Fruit fly (Drosophila melanogaster) whole organism, wandering third instar larva: ENCODE measurements around the gene CG17328.

Experiments
- Rel ChIP-seq, 2 experiments: fragments of 200-800 bp; sonication (Bioruptor generic) in 1 of 2; optimal IDR thresholded peaks; 2 replicates in 1 of 2; 3 replicates in 1 of 2; lab custom pipeline; 2016 to 2019; ENCODE audit warnings: mild to moderate bottlenecking in 2 of 2, missing biosample characterization in 2 of 2, missing genetic modification characterization in 2 of 2, moderate library complexity in 1 of 2
- dmrt93B ChIP-seq: fragments of 200-800 bp; sonication (Bioruptor generic); optimal IDR thresholded peaks from 2 replicates; lab custom pipeline; 2018; ENCODE audit warnings: missing biosample characterization, mild to moderate bottlenecking, missing genetic modification characterization

- TF ChIP-seq dmrt93B: peak; percentile 20
- no peak for TF ChIP-seq Rel (GFP tag; optimal IDR thresholded peaks at IDR 0.05; lab: Kevin White, UChicago)
- no peak for TF ChIP-seq Rel (tag; optimal IDR thresholded peaks at IDR 0.05; lab: Kevin White, UChicago)
These were observed 19.9 kb upstream of the CG17328 start for dm6 chr2L:16279774-16280252.
